In the genomic region with DNA sequence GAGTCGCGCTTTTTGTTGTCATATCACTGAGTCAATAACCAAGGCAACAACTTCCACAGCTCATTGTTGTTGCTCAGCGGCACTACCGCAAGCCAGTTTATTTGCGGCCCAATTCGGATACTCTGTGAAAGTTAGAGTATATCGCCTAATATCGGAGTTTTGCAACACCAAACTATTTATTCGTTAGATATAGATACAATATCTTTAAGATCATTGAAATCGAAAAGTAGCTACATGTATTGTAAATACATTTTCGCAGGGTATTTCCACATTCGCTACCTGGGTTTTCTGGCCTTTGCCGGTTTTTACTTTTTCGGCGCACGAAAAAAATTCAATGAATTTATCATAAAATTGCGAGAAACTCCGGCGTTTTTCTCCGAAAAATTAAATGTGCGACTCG, we compare ENCODE assay signal across 4 fruit fly cellular contexts.
TF ChIP-seq lines count a peak whose summit lies in the region.

No protein-coding gene starts in this region.

- TF ChIP-seq CTCF in whole organism, embryonic (GFP tag; optimal IDR thresholded peaks at IDR 0.05; lab: Kevin White, UChicago): no peak

TF ChIP-seq in whole organism, embryonic, 481 proteins besides CTCF, POLR2A, EP300 and RAD21 (continues in another document):
- TF ChIP-seq nau (GFP tag; optimal IDR thresholded peaks at IDR 0.05; lab: Kevin White, UChicago): peak; percentile 41
- TF ChIP-seq CG3838 (GFP tag; optimal IDR thresholded peaks at IDR 0.05; lab: Kevin White, UChicago): no peak
- peak; percentile 31 for TF ChIP-seq CG1529 (GFP tag; optimal IDR thresholded peaks at IDR 0.05; lab: Kevin White, UChicago)
- no peak for TF ChIP-seq CG1832 (GFP tag; optimal IDR thresholded peaks at IDR 0.05; lab: Kevin White, UChicago)
- no peak for TF ChIP-seq Spps (tag; optimal IDR thresholded peaks at IDR 0.05; lab: Kevin White, UChicago)
- TF ChIP-seq nerfin-1 (tag; optimal IDR thresholded peaks at IDR 0.05; lab: Kevin White, UChicago): peak; percentile 18
- TF ChIP-seq sug (tag; optimal IDR thresholded peaks at IDR 0.05; lab: Kevin White, UChicago): peak; percentile 15
- peak in 1 of 2 experiments; percentile 67 for TF ChIP-seq eve (GFP tag; optimal IDR thresholded peaks at IDR 0.05; lab: Kevin White, UChicago)
- TF ChIP-seq cas (GFP tag; IDR thresholded peaks at IDR 0.05; lab: Robert Waterston, UW): peak; percentile 64
- peak; percentile 81 for TF ChIP-seq CG11247 (GFP tag; IDR thresholded peaks at IDR 0.05; lab: Robert Waterston, UW)
- peak; percentile 35 for TF ChIP-seq CrebB (tag; optimal IDR thresholded peaks at IDR 0.05; lab: Kevin White, UChicago)
- no peak for TF ChIP-seq ab (GFP tag; optimal IDR thresholded peaks at IDR 0.05; lab: Kevin White, UChicago)
- TF ChIP-seq CG4707 (GFP tag; optimal IDR thresholded peaks at IDR 0.05; lab: Kevin White, UChicago): no peak
- TF ChIP-seq Hand (GFP tag; optimal IDR thresholded peaks at IDR 0.05; lab: Kevin White, UChicago): no peak
- peak; percentile 74 for TF ChIP-seq CG31224 (GFP tag; IDR thresholded peaks at IDR 0.05; lab: Robert Waterston, UW)
- peak; percentile 77 for TF ChIP-seq Mrtf (GFP tag; IDR thresholded peaks at IDR 0.05; lab: Robert Waterston, UW)
- TF ChIP-seq Ssrp (tag; optimal IDR thresholded peaks at IDR 0.05; lab: Kevin White, UChicago): peak; percentile 50
- TF ChIP-seq D (optimal IDR thresholded peaks at IDR 0.05; lab: Kevin White, UChicago): no peak
- no peak for TF ChIP-seq D (GFP tag; optimal IDR thresholded peaks at IDR 0.05; lab: Kevin White, UChicago)
- TF ChIP-seq disco-r (GFP tag; optimal IDR thresholded peaks at IDR 0.05; lab: Kevin White, UChicago): peak; percentile 28
- no peak for TF ChIP-seq Opbp (GFP tag; IDR thresholded peaks at IDR 0.05; lab: Robert Waterston, UW; ENCODE audit: partially characterized antibody)
- peak; percentile 54 for TF ChIP-seq jing (GFP tag; optimal IDR thresholded peaks at IDR 0.05; lab: Kevin White, UChicago)

TF ChIP-seq in whole organism, prepupa, 60 proteins besides CTCF, POLR2A, EP300 and RAD21 (continues in another document):
- TF ChIP-seq CG6854 (GFP tag; optimal IDR thresholded peaks at IDR 0.05; lab: Kevin White, UChicago): peak; percentile 87
- TF ChIP-seq Blimp-1 (GFP tag; optimal IDR thresholded peaks at IDR 0.05; lab: Kevin White, UChicago): peak; percentile 84
- peak; percentile 89 for TF ChIP-seq Smox (GFP tag; optimal IDR thresholded peaks at IDR 0.05; lab: Kevin White, UChicago)
- peak; percentile 89 for TF ChIP-seq pdm3 (GFP tag; optimal IDR thresholded peaks at IDR 0.05; lab: Kevin White, UChicago)
- peak; percentile 88 for TF ChIP-seq CG3919 (GFP tag; optimal IDR thresholded peaks at IDR 0.05; lab: Kevin White, UChicago)
- peak; percentile 84 for TF ChIP-seq Eip75B (GFP tag; optimal IDR thresholded peaks at IDR 0.05; lab: Kevin White, UChicago)
- TF ChIP-seq CG4318 (GFP tag; optimal IDR thresholded peaks at IDR 0.05; lab: Kevin White, UChicago): peak; percentile 41
- TF ChIP-seq CG11762 (GFP tag; optimal IDR thresholded peaks at IDR 0.05; lab: Kevin White, UChicago; ENCODE audit: insufficient read depth): peak; percentile 77
- TF ChIP-seq Hr39 (GFP tag; optimal IDR thresholded peaks at IDR 0.05; lab: Kevin White, UChicago): peak; percentile 92
- peak; percentile 40 for TF ChIP-seq Ets96B (tag; optimal IDR thresholded peaks at IDR 0.05; lab: Kevin White, UChicago)
- TF ChIP-seq CG10669 (GFP tag; optimal IDR thresholded peaks at IDR 0.05; lab: Kevin White, UChicago): peak; percentile 58
- peak; percentile 84 for TF ChIP-seq Sox15 (GFP tag; optimal IDR thresholded peaks at IDR 0.05; lab: Kevin White, UChicago)
- TF ChIP-seq Eip78C (GFP tag; lab: Kevin White, UChicago): peak; percentile 97
- TF ChIP-seq vri (GFP tag; optimal IDR thresholded peaks at IDR 0.05; lab: Kevin White, UChicago): peak; percentile 80
- TF ChIP-seq esn (GFP tag; optimal IDR thresholded peaks at IDR 0.05; lab: Kevin White, UChicago): peak; percentile 92
- peak; percentile 90 for TF ChIP-seq CG34406 (GFP tag; optimal IDR thresholded peaks at IDR 0.05; lab: Kevin White, UChicago)
- TF ChIP-seq CG8319 (GFP tag; optimal IDR thresholded peaks at IDR 0.05; lab: Kevin White, UChicago): peak; percentile 88
- peak; percentile 92 for TF ChIP-seq lz (GFP tag; optimal IDR thresholded peaks at IDR 0.05; lab: Kevin White, UChicago)
- TF ChIP-seq Lpt (GFP tag; optimal IDR thresholded peaks at IDR 0.05; lab: Kevin White, UChicago): peak; percentile 54
- TF ChIP-seq Hr4 (GFP tag; optimal IDR thresholded peaks at IDR 0.05; lab: Kevin White, UChicago): peak; percentile 82
- peak; percentile 93 for TF ChIP-seq CG6792 (GFP tag; optimal IDR thresholded peaks at IDR 0.05; lab: Kevin White, UChicago)

TF ChIP-seq in whole organism, pupa, 21 proteins besides CTCF, POLR2A, EP300 and RAD21:
- TF ChIP-seq CG9948 (tag; optimal IDR thresholded peaks at IDR 0.05; lab: Kevin White, UChicago) (peak; percentile 26), EcR (GFP tag; optimal IDR thresholded peaks at IDR 0.05; lab: Kevin White, UChicago) (no peak), fd96Ca (GFP tag; IDR thresholded peaks at IDR 0.05; lab: Robert Waterston, UW) (peak; percentile 87), CG4496 (GFP tag; IDR thresholded peaks at IDR 0.05; lab: Robert Waterston, UW) (peak; percentile 88), CG17806 (tag; optimal IDR thresholded peaks at IDR 0.05; lab: Kevin White, UChicago) (peak; percentile 19), CG14655 (GFP tag; optimal IDR thresholded peaks at IDR 0.05; lab: Kevin White, UChicago) (peak; percentile 52), CG13204 (GFP tag; optimal IDR thresholded peaks at IDR 0.05; lab: Kevin White, UChicago) (no peak), CG10348 (GFP tag; IDR thresholded peaks at IDR 0.05; lab: Robert Waterston, UW) (0 out of 2 replicates have a peak, but pooled peaks have one; percentile 14), Pif1B (GFP tag; optimal IDR thresholded peaks at IDR 0.05; lab: Kevin White, UChicago) (peak; percentile 84), gl (tag; optimal IDR thresholded peaks at IDR 0.05; lab: Kevin White, UChicago) (no peak), D1 (tag; optimal IDR thresholded peaks at IDR 0.05; lab: Kevin White, UChicago) (no peak), Snoo (tag; optimal IDR thresholded peaks at IDR 0.05; lab: Kevin White, UChicago) (peak; percentile 92), CG8301 (tag; optimal IDR thresholded peaks at IDR 0.05; lab: Kevin White, UChicago) (peak; percentile 49), Ets98B (GFP tag; IDR thresholded peaks at IDR 0.05; lab: Robert Waterston, UW) (peak; percentile 86), CG32121 (GFP tag; IDR thresholded peaks at IDR 0.05; lab: Robert Waterston, UW) (peak; percentile 87), Pif1A (GFP tag; optimal IDR thresholded peaks at IDR 0.05; lab: Kevin White, UChicago) (peak; percentile 84), CG15710 (tag; optimal IDR thresholded peaks at IDR 0.05; lab: Kevin White, UChicago) (peak; percentile 54), rn (GFP tag; IDR thresholded peaks at IDR 0.05; lab: Robert Waterston, UW) (peak; percentile 74), CG12605 (GFP tag; IDR thresholded peaks at IDR 0.05; lab: Robert Waterston, UW) (peak; percentile 66; the same call in 1 of the 2 replicates), CG8159 (tag; optimal IDR thresholded peaks at IDR 0.05; lab: Kevin White, UChicago) (peak; percentile 60), CG34367 (tag; optimal IDR thresholded peaks at IDR 0.05; lab: Kevin White, UChicago) (peak; percentile 39)

TF ChIP-seq in whole organism, wandering third instar larva, 38 proteins besides CTCF, POLR2A, EP300 and RAD21 (continues in another document):
- TF ChIP-seq Myc (optimal IDR thresholded peaks at IDR 0.05; lab: Kevin White, UChicago): no peak
- TF ChIP-seq fru (GFP tag; optimal IDR thresholded peaks at IDR 0.05; lab: Kevin White, UChicago): peak; percentile 87
- peak; percentile 81 for TF ChIP-seq sage (GFP tag; optimal IDR thresholded peaks at IDR 0.05; lab: Kevin White, UChicago)
- peak; percentile 80 for TF ChIP-seq OdsH (GFP tag; optimal IDR thresholded peaks at IDR 0.05; lab: Kevin White, UChicago)
- TF ChIP-seq tai (GFP tag; optimal IDR thresholded peaks at IDR 0.05; lab: Kevin White, UChicago): peak; percentile 59
- TF ChIP-seq N (GFP tag; optimal IDR thresholded peaks at IDR 0.05; lab: Kevin White, UChicago): no peak
- TF ChIP-seq h (GFP tag; optimal IDR thresholded peaks at IDR 0.05; lab: Kevin White, UChicago): peak; percentile 88
- peak; percentile 93 for TF ChIP-seq HLH106 (tag; optimal IDR thresholded peaks at IDR 0.05; lab: Kevin White, UChicago)
- peak; percentile 58 for TF ChIP-seq brk (GFP tag; optimal IDR thresholded peaks at IDR 0.05; lab: Kevin White, UChicago)
- TF ChIP-seq jim (GFP tag; optimal IDR thresholded peaks at IDR 0.05; lab: Kevin White, UChicago): no peak
- no peak for TF ChIP-seq Abd-B (GFP tag; optimal IDR thresholded peaks at IDR 0.05; lab: Kevin White, UChicago)
- TF ChIP-seq woc (GFP tag; optimal IDR thresholded peaks at IDR 0.05; lab: Kevin White, UChicago): peak; percentile 83
- no peak for TF ChIP-seq GATAd (GFP tag; optimal IDR thresholded peaks at IDR 0.05; lab: Kevin White, UChicago)
- TF ChIP-seq psq (GFP tag; optimal IDR thresholded peaks at IDR 0.05; lab: Kevin White, UChicago): peak; percentile 75
- TF ChIP-seq usp (GFP tag; optimal IDR thresholded peaks at IDR 0.05; lab: Kevin White, UChicago): no peak
- no peak for TF ChIP-seq Dif (GFP tag; optimal IDR thresholded peaks at IDR 0.05; lab: Kevin White, UChicago; ENCODE audit: partially characterized antibody)
- peak; percentile 82 for TF ChIP-seq CG9705 (GFP tag; optimal IDR thresholded peaks at IDR 0.05; lab: Kevin White, UChicago)
- TF ChIP-seq Rel (GFP tag; optimal IDR thresholded peaks at IDR 0.05; lab: Kevin White, UChicago): no peak
- TF ChIP-seq Rel (tag; optimal IDR thresholded peaks at IDR 0.05; lab: Kevin White, UChicago): peak; percentile 72
- TF ChIP-seq Mio (GFP tag; optimal IDR thresholded peaks at IDR 0.05; lab: Kevin White, UChicago): peak; percentile 32
- no peak for TF ChIP-seq Vsx2 (GFP tag; optimal IDR thresholded peaks at IDR 0.05; lab: Kevin White, UChicago; ENCODE audit: partially characterized antibody)
- peak; percentile 41 for TF ChIP-seq dsf (GFP tag; optimal IDR thresholded peaks at IDR 0.05; lab: Kevin White, UChicago; ENCODE audit: borderline replicate concordance)
- peak; percentile 15 for TF ChIP-seq Hr83 (GFP tag; optimal IDR thresholded peaks at IDR 0.05; lab: Kevin White, UChicago; ENCODE audit: poor library complexity, severe bottlenecking)
- no peak for TF ChIP-seq pan (optimal IDR thresholded peaks at IDR 0.05; lab: Kevin White, UChicago)
- TF ChIP-seq Jra (GFP tag; optimal IDR thresholded peaks at IDR 0.05; lab: Kevin White, UChicago): peak; percentile 52
- TF ChIP-seq Hnf4 (GFP tag; optimal IDR thresholded peaks at IDR 0.05; lab: Kevin White, UChicago): peak; percentile 82
- peak; percentile 89 for TF ChIP-seq ey (GFP tag; optimal IDR thresholded peaks at IDR 0.05; lab: Kevin White, UChicago)
- TF ChIP-seq CG32264 (GFP tag; optimal IDR thresholded peaks at IDR 0.05; lab: Kevin White, UChicago): peak; percentile 72
- peak in 1 of 2 experiments; percentile 87 for TF ChIP-seq foxo (GFP tag; optimal IDR thresholded peaks at IDR 0.05; lab: Kevin White, UChicago)
